Fruit fly (Drosophila melanogaster) whole organism, prepupa: ENCODE data around the gene GABA-B-R3.

ENCODE experiments used
- CG10669 ChIP-seq: fragments of 200-800 bp; sonication (Bioruptor generic); optimal IDR thresholded peaks from 3 replicates; lab custom pipeline; 2018; ENCODE audit warnings: missing biosample characterization, mild to moderate bottlenecking, missing genetic modification characterization, moderate library complexity
- CG11762 ChIP-seq: fragments of 200-800 bp; sonication (Bioruptor generic); optimal IDR thresholded peaks from 3 replicates; lab custom pipeline; 2016; ENCODE audit warnings: missing biosample characterization, missing genetic modification characterization; ENCODE audit not compliant: insufficient read depth
- CG15336 ChIP-seq: fragments of 200-800 bp; sonication (Bioruptor generic); IDR thresholded peaks from 2 replicates; pipeline ENCODE4 v1.3.6; 2022; ENCODE audit warnings: missing biosample characterization, missing genetic modification characterization
- CG6163 ChIP-seq: fragments of 200-800 bp; sonication (Bioruptor generic); IDR thresholded peaks from 3 replicates; pipeline ENCODE4 v1.3.6; 2022; ENCODE audit warnings: missing biosample characterization, missing genetic modification characterization
- CG6276 ChIP-seq: fragments of 200-800 bp; sonication (Bioruptor generic); optimal IDR thresholded peaks from 2 replicates; lab custom pipeline; 2017; ENCODE audit warnings: missing biosample characterization, mild to moderate bottlenecking, missing genetic modification characterization
- Eip75B ChIP-seq: fragments of 200-800 bp; sonication (Bioruptor generic); optimal IDR thresholded peaks from 3 replicates; lab custom pipeline; 2016; ENCODE audit warnings: missing biosample characterization, missing genetic modification characterization
- Ets96B ChIP-seq: fragments of 200-800 bp; optimal IDR thresholded peaks from 2 replicates; lab custom pipeline; 2019; ENCODE audit warnings: missing biosample characterization, mild to moderate bottlenecking, missing genetic modification characterization, moderate library complexity
- Sox102F ChIP-seq: fragments of 200-800 bp; sonication (Bioruptor generic); optimal IDR thresholded peaks from 2 replicates; lab custom pipeline; 2016; ENCODE audit warnings: missing biosample characterization, mild to moderate bottlenecking, missing genetic modification characterization

DNA sequence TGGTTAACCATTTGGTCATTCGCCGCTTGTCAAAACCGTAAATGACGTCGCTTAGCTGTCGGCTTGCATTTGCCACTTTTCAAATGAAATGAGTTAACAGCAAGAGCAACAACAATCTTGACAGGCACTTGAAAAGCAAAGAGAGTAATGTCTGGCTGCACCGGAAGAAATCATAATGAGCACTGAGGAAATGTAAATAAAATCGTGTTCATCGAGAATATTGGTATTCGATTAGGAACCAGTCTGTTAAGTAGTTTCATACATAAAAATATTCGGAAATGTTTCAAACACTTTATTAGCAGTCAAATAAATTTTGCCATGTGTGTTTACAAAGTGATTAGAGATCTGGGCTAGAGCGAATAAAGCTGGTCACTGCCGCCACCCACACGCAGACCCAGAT is 33.2 kb upstream of the GABA-B-R3 start:
- TF ChIP-seq CG6163 (GFP tag; lab: Robert Waterston, UW) = peak; percentile 45; the same call in 1 of the 3 replicates
- TF ChIP-seq Ets96B = no peak
- TF ChIP-seq CG15336 (GFP tag; lab: Robert Waterston, UW) = peak; percentile 62
- peak; percentile 6 for TF ChIP-seq Eip75B (GFP tag; lab: Kevin White, UChicago)
- no peak for TF ChIP-seq CG11762
- TF ChIP-seq CG10669 (GFP tag; lab: Kevin White, UChicago) = no peak
- TF ChIP-seq Sox102F = no peak
- peak; percentile 47 for TF ChIP-seq CG6276 (GFP tag; lab: Kevin White, UChicago)
